Fruit fly (Drosophila melanogaster) whole organism, embryonic: ENCODE data around the gene Sap30.

ENCODE experiments used
- Blimp-1 ChIP-seq: fragments of 200-800 bp; sonication (Bioruptor generic); optimal IDR thresholded peaks from 3 replicates; lab custom pipeline; 2018; ENCODE audit warnings: missing biosample characterization, missing genetic modification characterization, mild to moderate bottlenecking, moderate library complexity, missing genetic modification reagents
- CG11560 ChIP-seq: fragments of 200-800 bp; sonication (Bioruptor generic); IDR thresholded peaks from 3 replicates; pipeline ENCODE4 v1.3.6; 2022; ENCODE audit warnings: missing biosample characterization, missing genetic modification characterization
- CG12155 ChIP-seq: fragments of 200-800 bp; sonication (Bioruptor generic); optimal IDR thresholded peaks from 3 replicates; lab custom pipeline; 2016; ENCODE audit warnings: missing biosample characterization, missing genetic modification characterization
- CG13894 ChIP-seq: fragments of 200-800 bp; sonication (Bioruptor generic); optimal IDR thresholded peaks from 3 replicates; lab custom pipeline; 2018; ENCODE audit warnings: missing biosample characterization, mild to moderate bottlenecking, missing genetic modification characterization, moderate library complexity
- CG15479 ChIP-seq: fragments of 200-800 bp; sonication (Bioruptor generic); optimal IDR thresholded peaks from 3 replicates; lab custom pipeline; 2019; ENCODE audit warnings: missing biosample characterization, mild to moderate bottlenecking, missing genetic modification characterization, moderate library complexity
- CG15696 ChIP-seq: fragments of 200-800 bp; sonication (Bioruptor generic); optimal IDR thresholded peaks from 2 replicates; lab custom pipeline; 2019; ENCODE audit warnings: missing biosample characterization, mild to moderate bottlenecking, missing genetic modification characterization, moderate library complexity
- CG1603 ChIP-seq: fragments of 200-800 bp; sonication (Bioruptor generic); optimal IDR thresholded peaks from 2 replicates; lab custom pipeline; 2019; ENCODE audit warnings: missing biosample characterization, mild to moderate bottlenecking, missing genetic modification characterization, moderate library complexity
- CG17361 ChIP-seq: fragments of 200-800 bp; sonication (Bioruptor generic); IDR thresholded peaks from 3 replicates; pipeline ENCODE4 v1.3.6; 2022; ENCODE audit warnings: missing biosample characterization, missing genetic modification characterization
- CG1792 ChIP-seq: fragments of 200-800 bp; sonication (Bioruptor generic); optimal IDR thresholded peaks from 2 replicates; lab custom pipeline; 2016; ENCODE audit warnings: missing biosample characterization, missing genetic modification characterization
- CG1832 ChIP-seq: fragments of 200-800 bp; sonication (Bioruptor generic); optimal IDR thresholded peaks from 2 replicates; lab custom pipeline; 2017; ENCODE audit warnings: missing biosample characterization, mild to moderate bottlenecking, missing genetic modification characterization, inconsistent platforms
- CG2199 ChIP-seq: fragments of 200-800 bp; sonication (Bioruptor generic); IDR thresholded peaks from 3 replicates; pipeline ENCODE4 v1.3.6; 2022; ENCODE audit warnings: missing biosample characterization, missing genetic modification characterization
- CG42726 ChIP-seq: fragments of 200-800 bp; sonication (Bioruptor generic); IDR thresholded peaks from 2 replicates; pipeline ENCODE4 v1.3.6; 2022; ENCODE audit warnings: missing biosample characterization, missing genetic modification characterization; ENCODE audit not compliant: partially characterized antibody
- CG6791 ChIP-seq: fragments of 200-800 bp; sonication (Bioruptor generic); IDR thresholded peaks from 3 replicates; pipeline ENCODE4 v1.3.6; 2022; ENCODE audit warnings: missing biosample characterization, missing genetic modification characterization; ENCODE audit not compliant: partially characterized antibody
- CG7987 ChIP-seq: fragments of 200-800 bp; sonication (Bioruptor generic); optimal IDR thresholded peaks from 2 replicates; lab custom pipeline; 2018; ENCODE audit warnings: missing biosample characterization, mild to moderate bottlenecking, missing genetic modification characterization, moderate library complexity
- CG8290 ChIP-seq, 3 experiments: fragments of 200-800 bp; sonication (Bioruptor generic); optimal IDR thresholded peaks; 2 replicates each; lab custom pipeline; 2016 to 2019; ENCODE audit warnings: missing biosample characterization in 3 of 3, missing genetic modification characterization in 3 of 3, mild to moderate bottlenecking in 2 of 3, moderate library complexity in 1 of 3
- CG9727 ChIP-seq: fragments of 200-800 bp; sonication (Bioruptor generic); optimal IDR thresholded peaks from 3 replicates; lab custom pipeline; 2017; ENCODE audit warnings: missing biosample characterization, mild to moderate bottlenecking, missing genetic modification characterization
- CG9797 ChIP-seq: fragments of 200-800 bp; sonication (Bioruptor generic); optimal IDR thresholded peaks from 3 replicates; lab custom pipeline; 2018; ENCODE audit warnings: missing biosample characterization, mild to moderate bottlenecking, missing genetic modification characterization
- CTCF ChIP-seq: fragments of 200-800 bp; sonication (Bioruptor generic); optimal IDR thresholded peaks from 2 replicates; lab custom pipeline; 2017; ENCODE audit warnings: missing biosample characterization, mild to moderate bottlenecking, missing genetic modification characterization, moderate library complexity
- Dbx ChIP-seq: fragments of 200-800 bp; sonication (Bioruptor generic); IDR thresholded peaks from 3 replicates; pipeline ENCODE4 v1.3.6; 2022; ENCODE audit warnings: missing biosample characterization, missing genetic modification characterization
- Dip3 ChIP-seq: fragments of 200-800 bp; sonication (Bioruptor generic); optimal IDR thresholded peaks from 3 replicates; lab custom pipeline; 2016; ENCODE audit warnings: missing biosample characterization, missing genetic modification characterization
- Dp ChIP-seq: fragments of 200-800 bp; sonication (Bioruptor generic); optimal IDR thresholded peaks from 2 replicates; lab custom pipeline; 2018; ENCODE audit warnings: missing biosample characterization, mild to moderate bottlenecking, missing genetic modification characterization, moderate library complexity
- E2f2 ChIP-seq: fragments of 200-800 bp; sonication (Bioruptor generic); IDR thresholded peaks from 2 replicates; pipeline ENCODE4 v1.3.6; 2022; ENCODE audit warnings: missing biosample characterization, missing genetic modification characterization
- Hand ChIP-seq: fragments of 200-800 bp; sonication (Bioruptor generic); optimal IDR thresholded peaks from 2 replicates; lab custom pipeline; 2017; ENCODE audit warnings: mild to moderate bottlenecking, missing biosample characterization, missing genetic modification reagents, missing genetic modification characterization
- Hmr ChIP-seq: fragments of 200-800 bp; sonication (Bioruptor generic); optimal IDR thresholded peaks from 3 replicates; lab custom pipeline; 2017; ENCODE audit warnings: mild to moderate bottlenecking, missing biosample characterization, missing genetic modification reagents, missing genetic modification characterization
- Jarid2 ChIP-seq: fragments of 200-800 bp; sonication (Bioruptor generic); optimal IDR thresholded peaks from 3 replicates; lab custom pipeline; 2017; ENCODE audit warnings: mild to moderate bottlenecking, missing biosample characterization, missing genetic modification reagents, missing genetic modification characterization
- Lhr ChIP-seq: fragments of 200-800 bp; sonication (Bioruptor generic); optimal IDR thresholded peaks from 3 replicates; lab custom pipeline; 2017; ENCODE audit warnings: mild to moderate bottlenecking, missing biosample characterization, missing genetic modification reagents, missing genetic modification characterization
- Mad ChIP-seq: fragments of 200-800 bp; sonication (Bioruptor generic); optimal IDR thresholded peaks from 2 replicates; lab custom pipeline; 2016; ENCODE audit warnings: missing biosample characterization, missing genetic modification characterization
- Med ChIP-seq: fragments of 200-800 bp; sonication (Bioruptor generic); peaks from one replicate; lab custom pipeline; 2016; ENCODE audit warnings: missing biosample characterization, missing genetic modification characterization, mild to moderate bottlenecking, inconsistent platforms, moderate library complexity
- Myb ChIP-seq: fragments of 200-800 bp; sonication (Bioruptor generic); optimal IDR thresholded peaks from 2 replicates; lab custom pipeline; 2016; ENCODE audit warnings: missing biosample characterization, missing genetic modification characterization
- Nf-YB ChIP-seq: fragments of 200-800 bp; sonication (Bioruptor generic); optimal IDR thresholded peaks from 3 replicates; lab custom pipeline; 2019; ENCODE audit warnings: missing biosample characterization, mild to moderate bottlenecking, missing genetic modification characterization, moderate library complexity
- amos ChIP-seq: fragments of 200-800 bp; sonication (Bioruptor generic); IDR thresholded peaks from 2 replicates; pipeline ENCODE4 v1.3.6; 2022; ENCODE audit warnings: missing biosample characterization, missing genetic modification characterization; ENCODE audit not compliant: partially characterized antibody
- bbx ChIP-seq: fragments of 200-800 bp; sonication (Bioruptor generic); IDR thresholded peaks from 2 replicates; pipeline ENCODE4 v1.3.6; 2022; ENCODE audit warnings: missing biosample characterization, missing genetic modification characterization; ENCODE audit not compliant: partially characterized antibody
- chinmo ChIP-seq: fragments of 200-800 bp; sonication (Bioruptor generic); IDR thresholded peaks from 4 replicates; pipeline ENCODE4 v1.3.6; 2022; ENCODE audit warnings: missing biosample characterization, missing genetic modification characterization; ENCODE audit not compliant: partially characterized antibody
- chm ChIP-seq: fragments of 200-800 bp; sonication (Bioruptor generic); IDR thresholded peaks from 2 replicates; pipeline ENCODE4 v1.3.6; 2022; ENCODE audit warnings: missing biosample characterization, missing genetic modification characterization
- ems ChIP-seq: fragments of 200-800 bp; sonication (Bioruptor generic); optimal IDR thresholded peaks from 3 replicates; lab custom pipeline; 2016; ENCODE audit warnings: missing biosample characterization, missing genetic modification characterization
- eve ChIP-seq, 2 experiments: fragments of >200 bp; optimal IDR thresholded peaks; 2 replicates each; lab custom pipeline; 2017; ENCODE audit warnings: missing biosample characterization in 2 of 2, missing genetic modification characterization in 2 of 2
- hb ChIP-seq: fragments of 200-800 bp; sonication (Bioruptor generic); IDR thresholded peaks from 3 replicates; pipeline ENCODE4 v1.3.6; 2022; ENCODE audit warnings: missing biosample characterization, missing genetic modification characterization; ENCODE audit not compliant: partially characterized antibody
- hkb ChIP-seq, 2 experiments: fragments of 200-800 bp in 1 of 2; fragments of >200 bp in 1 of 2; sonication (Bioruptor generic) in 1 of 2; IDR thresholded peaks in 1 of 2; optimal IDR thresholded peaks in 1 of 2; 2 replicates each; pipeline versions ENCODE4 v1.3.6 to Lab custom; 2017 to 2022; ENCODE audit warnings: missing biosample characterization in 1 of 2, missing genetic modification characterization in 1 of 2
- onecut ChIP-seq: fragments of 200-800 bp; sonication (Bioruptor generic); IDR thresholded peaks from 2 replicates; pipeline ENCODE4 v1.3.6; 2022; ENCODE audit warnings: missing biosample characterization, missing genetic modification characterization
- repo ChIP-seq: fragments of 200-800 bp; sonication (Bioruptor generic); optimal IDR thresholded peaks from 2 replicates; lab custom pipeline; 2016; ENCODE audit warnings: missing biosample characterization, missing genetic modification characterization
- rib ChIP-seq: fragments of 200-800 bp; sonication (Bioruptor generic); IDR thresholded peaks from 2 replicates; pipeline ENCODE4 v1.3.6; 2022; ENCODE audit warnings: missing biosample characterization, missing genetic modification characterization
- sc ChIP-seq, 3 experiments: fragments of >200 bp in 2 of 3; fragments of 200-800 bp in 1 of 3; sonication (Bioruptor generic) in 1 of 3; optimal IDR thresholded peaks; 2 replicates in 2 of 3; 3 replicates in 1 of 3; lab custom pipeline; 2017; ENCODE audit warnings: mild to moderate bottlenecking in 1 of 3, missing biosample characterization in 1 of 3, missing genetic modification characterization in 1 of 3, missing genetic modification reagents in 1 of 3
- tna ChIP-seq: fragments of 200-800 bp; sonication (Bioruptor generic); IDR thresholded peaks from 2 replicates; pipeline ENCODE4 v1.3.6; 2022; ENCODE audit warnings: missing biosample characterization, missing genetic modification characterization; ENCODE audit not compliant: partially characterized antibody
- toy ChIP-seq: fragments of 200-800 bp; sonication (Bioruptor generic); IDR thresholded peaks from 2 replicates; pipeline ENCODE4 v1.3.6; 2022; ENCODE audit warnings: missing biosample characterization, missing genetic modification characterization
- twi ChIP-seq: fragments of 200-800 bp; optimal IDR thresholded peaks from 2 replicates; lab custom pipeline; 2019; ENCODE audit warnings: missing biosample characterization, mild to moderate bottlenecking, missing genetic modification characterization, moderate library complexity
- vvl ChIP-seq: fragments of 200-800 bp; sonication (Bioruptor generic); IDR thresholded peaks from 2 replicates; pipeline ENCODE4 v1.3.6; 2022; ENCODE audit warnings: missing biosample characterization, missing genetic modification characterization
- yki ChIP-seq: fragments of >200 bp; optimal IDR thresholded peaks from 3 replicates; lab custom pipeline; 2018
- z ChIP-seq: fragments of 200-800 bp; sonication (Bioruptor generic); IDR thresholded peaks from 3 replicates; pipeline ENCODE4 v1.3.6; 2022; ENCODE audit warnings: missing biosample characterization, missing genetic modification characterization

Sap30 gene

DNA sequence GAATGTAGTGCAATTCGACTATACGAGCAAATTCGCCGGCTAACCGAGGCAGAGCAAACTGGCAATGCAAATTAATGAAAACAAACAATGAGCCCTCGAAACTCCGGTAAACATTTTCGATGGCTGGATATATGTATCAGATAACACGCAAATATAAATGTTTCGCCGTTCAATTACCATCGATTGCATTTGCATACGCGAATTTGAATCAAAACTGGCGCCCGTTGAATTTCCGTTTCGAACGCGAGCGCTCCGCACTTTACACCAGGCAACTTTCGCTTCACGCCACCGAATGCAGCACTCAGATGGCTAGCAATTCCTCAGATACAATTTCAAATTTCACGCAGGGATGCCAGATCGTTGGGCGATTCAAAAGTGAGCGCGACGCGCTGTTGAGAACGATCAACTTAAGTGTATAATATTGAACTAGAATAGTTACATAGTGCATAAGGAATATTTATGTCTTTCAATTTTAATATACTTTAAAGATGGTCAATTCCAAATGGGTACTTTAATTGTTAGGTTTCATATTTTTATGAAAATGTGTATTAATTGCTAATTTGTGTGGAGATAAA is 3.9 kb upstream of the Sap30 start, which contains the start of gene if:
Gene if (minus strand): TSS at position 294 of the 575 bp plus-strand sequence.
- TF ChIP-seq CG15479 (GFP tag; lab: Kevin White, UChicago) (no peak), vvl (GFP tag; lab: Robert Waterston, UW) (peak; percentile 45; the same call in 1 of the 2 replicates), CG1792 (GFP tag; lab: Kevin White, UChicago) (no peak), CG9797 (GFP tag; lab: Kevin White, UChicago) (no peak), Myb (GFP tag; lab: Kevin White, UChicago) (peak; percentile 39), chinmo (0 out of 4 replicates have a peak, but pooled peaks have one; percentile 56), ems (GFP tag; lab: Kevin White, UChicago) (no peak), rib (peak; percentile 48; the same call in 1 of the 2 replicates), bbx (peak; percentile 31; the same call in 1 of the 2 replicates), Blimp-1 (GFP tag; lab: Kevin White, UChicago) (peak; percentile 7), Jarid2 (peak; percentile 59), Lhr (no peak), CG8290 (GFP tag; optimal IDR thresholded peaks at IDR 0.05; lab: Kevin White, UChicago) (no peak), CG8290 (tag; optimal IDR thresholded peaks at IDR 0.05; lab: Kevin White, UChicago) (peak in 1 of 2 experiments; percentile 25), E2f2 (GFP tag; lab: Robert Waterston, UW) (peak; percentile 87), CTCF (GFP tag; lab: Kevin White, UChicago) (peak; percentile 31), CG1603 (tag; lab: Kevin White, UChicago) (peak; percentile 24), hkb (optimal IDR thresholded peaks at IDR 0.05; lab: Kevin White, UChicago) (no peak), hkb (GFP tag; IDR thresholded peaks at IDR 0.05; lab: Robert Waterston, UW) (0 out of 2 replicates have a peak, but pooled peaks have one; percentile 20), amos (GFP tag; lab: Robert Waterston, UW) (peak; percentile 33; the same call in 1 of the 2 replicates), eve (GFP tag; optimal IDR thresholded peaks at IDR 0.05; lab: Kevin White, UChicago) (no peak), CG17361 (GFP tag; lab: Robert Waterston, UW) (0 out of 3 replicates have a peak, but pooled peaks have one; percentile 24), z (GFP tag; lab: Robert Waterston, UW) (0 out of 3 replicates have a peak, but pooled peaks have one; percentile 42), chm (GFP tag; lab: Robert Waterston, UW) (peak; percentile 60), tna (GFP tag; lab: Robert Waterston, UW) (0 out of 2 replicates have a peak, but pooled peaks have one; percentile 50), CG6791 (GFP tag; lab: Robert Waterston, UW) (0 out of 3 replicates have a peak, but pooled peaks have one; percentile 7), Med (peak; percentile 75), CG42726 (GFP tag; lab: Robert Waterston, UW) (0 out of 2 replicates have a peak, but pooled peaks have one; percentile 25), Dp (GFP tag; lab: Kevin White, UChicago) (peak; percentile 81), CG2199 (GFP tag; lab: Robert Waterston, UW) (0 out of 3 replicates have a peak, but pooled peaks have one; percentile 8)
- TF ChIP-seq, all 482 proteins: peak for 22

DNA sequence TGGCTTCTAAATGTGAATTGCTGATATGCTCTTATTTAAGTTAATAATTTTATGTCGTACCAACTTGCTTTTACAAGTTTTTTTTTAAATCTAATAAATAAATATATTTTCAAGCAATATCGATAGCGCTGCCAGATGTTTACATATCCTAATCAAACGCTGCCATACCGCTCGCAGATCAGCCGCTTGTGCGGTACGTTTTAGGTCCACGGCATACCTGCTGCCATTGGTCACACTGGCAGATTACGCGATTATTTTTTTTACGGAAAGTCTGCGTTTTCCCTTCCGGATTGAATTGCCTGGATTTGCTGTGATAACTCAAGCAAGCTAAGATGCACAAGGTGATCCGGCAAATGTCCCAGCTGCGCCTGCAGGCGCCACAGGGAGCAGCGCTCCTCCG is 3.3 kb upstream of the Sap30 start, which contains the start of gene mRpL22:
Gene mRpL22 (plus strand): TSS at position 191 of the 400 bp plus-strand sequence.
- TF ChIP-seq Dip3 (GFP tag; lab: Kevin White, UChicago) (no peak), toy (no peak), Dbx (GFP tag; lab: Robert Waterston, UW) (no peak), Mad (no peak), Hand (GFP tag; lab: Kevin White, UChicago) (no peak), CG9727 (GFP tag; lab: Kevin White, UChicago) (no peak), CG1832 (GFP tag; lab: Kevin White, UChicago) (no peak), CG11560 (tag; lab: Robert Waterston, UW) (no peak), CG13894 (tag; lab: Kevin White, UChicago) (no peak), sc (optimal IDR thresholded peaks at IDR 0.05; lab: Kevin White, UChicago) (no peak), sc (GFP tag; optimal IDR thresholded peaks at IDR 0.05; lab: Kevin White, UChicago) (no peak), Hmr (GFP tag; lab: Kevin White, UChicago) (no peak), hb (GFP tag; lab: Robert Waterston, UW) (no peak), CG12155 (no peak), CG7987 (GFP tag; lab: Kevin White, UChicago) (no peak), twi (no peak), Nf-YB (no peak), onecut (GFP tag; lab: Robert Waterston, UW) (no peak), repo (GFP tag; lab: Kevin White, UChicago) (no peak), yki (no peak), CG15696 (tag; lab: Kevin White, UChicago) (no peak)
